Worm (Caenorhabditis elegans): ENCODE data around the gene nhr-108.

ce11 chrV:15965114-15965513, 40.8 kb upstream of the nhr-108 start, which contains the start of gene sri-2:
- no peak for TF ChIP-seq F13C5.2 (tag; optimal IDR thresholded peaks at IDR 0.05)
- TF ChIP-seq ama-1 (optimal IDR thresholded peaks at IDR 0.05) = no peak
